Worm (Caenorhabditis elegans) whole organism, young adult: ENCODE results near the gene H12I13.6.

ENCODE experiments used
- D2030.7 ChIP-seq: fragments of 200-800 bp; sonication (Bioruptor generic); IDR thresholded peaks from 2 replicates; pipeline ENCODE4 v1.3.6; 2022; ENCODE audit warnings: missing genetic modification reagents, missing genetic modification characterization, missing compliant biosample characterization
- F33H1.4 ChIP-seq: fragments of 200-800 bp; sonication (Bioruptor generic); IDR thresholded peaks from 2 replicates; pipeline ENCODE4 v1.3.6; 2022; ENCODE audit warnings: missing genetic modification reagents, missing genetic modification characterization, missing compliant biosample characterization
- Y79H2A.3 ChIP-seq: fragments of 200-800 bp; sonication (Bioruptor generic); conservative IDR thresholded peaks from 2 replicates; pipeline ENCODE4 v1.3.6; 2022; ENCODE audit warnings: missing genetic modification reagents, missing genetic modification characterization, missing compliant biosample characterization
- attf-3 ChIP-seq: fragments of 200-800 bp; sonication (Bioruptor generic); conservative IDR thresholded peaks from 2 replicates; pipeline ENCODE4 v1.3.6; 2022; ENCODE audit warnings: missing genetic modification reagents, missing genetic modification characterization, missing compliant biosample characterization
- dpff-1 ChIP-seq: sonication (generic microtip); optimal IDR thresholded peaks from 2 replicates; lab custom pipeline; 2017; ENCODE audit warnings: mild to moderate bottlenecking, missing genetic modification characterization, missing compliant biosample characterization
- lin-35 ChIP-seq, 3 experiments: fragments of 150-350 bp in 2 of 3; sonication (generic microtip) in 1 of 3; optimal IDR thresholded peaks; 2 replicates each; lab custom pipeline; 2014 to 2018; ENCODE audit warnings: missing biosample characterization in 3 of 3, missing genetic modification characterization in 3 of 3, missing genetic modification reagents in 3 of 3
- lin-40 ChIP-seq: sonication (generic microtip); optimal IDR thresholded peaks from 2 replicates; lab custom pipeline; 2016; ENCODE audit warnings: missing genetic modification characterization, mild to moderate bottlenecking, missing compliant biosample characterization, missing genotype, missing genetic modification reagents
- lsy-27 ChIP-seq: sonication (generic microtip); optimal IDR thresholded peaks from 2 replicates; lab custom pipeline; 2017; ENCODE audit warnings: missing genetic modification characterization, mild to moderate bottlenecking, missing compliant biosample characterization, antibody characterized with exemption, missing genotype, borderline replicate concordance; ENCODE audit not compliant: insufficient read depth
- madf-8 ChIP-seq: fragments of 200-800 bp; sonication (Bioruptor generic); conservative IDR thresholded peaks from 2 replicates; pipeline ENCODE4 v1.3.6; 2022; ENCODE audit warnings: missing genetic modification reagents, missing genetic modification characterization, missing compliant biosample characterization
- repo-1 ChIP-seq: sonication (generic microtip); optimal IDR thresholded peaks from 2 replicates; lab custom pipeline; 2017; ENCODE audit warnings: mild to moderate bottlenecking, missing genetic modification characterization, missing compliant biosample characterization
- sea-2 ChIP-seq: fragments of 200-800 bp; sonication (Bioruptor generic); IDR thresholded peaks from 2 replicates; pipeline ENCODE4 v1.3.6; 2022; ENCODE audit warnings: missing genetic modification characterization, missing compliant biosample characterization

ce11 chrII:6082620-6083019 lies 4.9 kb downstream of the H12I13.6 start, which contains the start of gene F21H12.3:
- TF ChIP-seq Y79H2A.3 (no peak), lin-35 (GFP tag; optimal IDR thresholded peaks at IDR 0.05; lab: Kevin White, UChicago) (no peak), F33H1.4 (GFP tag; lab: Robert Waterston, UW) (no peak), sea-2 (GFP tag; lab: Robert Waterston, UW) (no peak), lsy-27 (no peak), attf-3 (GFP tag; lab: Robert Waterston, UW) (no peak), repo-1 (tag; lab: Kevin White, UChicago) (no peak), dpff-1 (tag; lab: Kevin White, UChicago) (no peak), lin-40 (no peak), D2030.7 (GFP tag; lab: Robert Waterston, UW) (no peak), madf-8 (GFP tag; lab: Robert Waterston, UW) (no peak)
